Worm (Caenorhabditis elegans): ENCODE data around the gene lgc-31.

- TF ChIP-seq zag-1 (tag; optimal IDR thresholded peaks at IDR 0.05) (no peak), ztf-11 (tag; optimal IDR thresholded peaks at IDR 0.05) (no peak)
Observed at ce11 chrV:15533096-15533495, 11.3 kb upstream of the lgc-31 start, which contains the start of gene F21A3.11.
